Fruit fly (Drosophila melanogaster) whole organism, embryonic: ENCODE results near the gene Vdup1.

ENCODE experiments used
- Bgb ChIP-seq: fragments of 200-800 bp; sonication (Bioruptor generic); IDR thresholded peaks from 2 replicates; pipeline ENCODE4 v1.3.6; 2022; ENCODE audit warnings: missing biosample characterization, missing genetic modification characterization; ENCODE audit not compliant: partially characterized antibody
- CG14050 ChIP-seq: fragments of 200-800 bp; sonication (Bioruptor generic); IDR thresholded peaks from 3 replicates; pipeline ENCODE4 v1.3.6; 2022; ENCODE audit warnings: missing biosample characterization, missing genetic modification characterization
- CG14667 ChIP-seq: fragments of 200-800 bp; sonication (Bioruptor generic); IDR thresholded peaks from 2 replicates; pipeline ENCODE4 v1.3.6; 2022; ENCODE audit warnings: missing biosample characterization, missing genetic modification characterization
- CG14860 ChIP-seq: fragments of 200-800 bp; sonication (Bioruptor generic); IDR thresholded peaks from 3 replicates; pipeline ENCODE4 v1.3.6; 2022; ENCODE audit warnings: missing biosample characterization, missing genetic modification characterization; ENCODE audit not compliant: partially characterized antibody
- CG17912 ChIP-seq: fragments of 200-800 bp; sonication (Bioruptor generic); optimal IDR thresholded peaks from 2 replicates; lab custom pipeline; 2018; ENCODE audit warnings: missing biosample characterization, mild to moderate bottlenecking, missing genetic modification characterization
- CG18262 ChIP-seq: fragments of 200-800 bp; optimal IDR thresholded peaks from 3 replicates; lab custom pipeline; 2019; ENCODE audit warnings: missing biosample characterization, mild to moderate bottlenecking, missing genetic modification characterization, moderate library complexity
- CG2712 ChIP-seq: fragments of 200-800 bp; optimal IDR thresholded peaks from 3 replicates; lab custom pipeline; 2019; ENCODE audit warnings: missing biosample characterization, mild to moderate bottlenecking, missing genetic modification characterization, moderate library complexity
- CG31365 ChIP-seq: fragments of 200-800 bp; sonication (Bioruptor generic); optimal IDR thresholded peaks from 2 replicates; lab custom pipeline; 2018; ENCODE audit warnings: missing biosample characterization, mild to moderate bottlenecking, missing genetic modification characterization
- CG32532 ChIP-seq: fragments of 200-800 bp; sonication (Bioruptor generic); IDR thresholded peaks from 2 replicates; pipeline ENCODE4 v1.3.6; 2022; ENCODE audit warnings: missing biosample characterization, missing genetic modification characterization
- CG3726 ChIP-seq: fragments of 200-800 bp; sonication (Bioruptor generic); IDR thresholded peaks from 3 replicates; pipeline ENCODE4, ENCODE4 v1.3.6; 2022; ENCODE audit warnings: missing biosample characterization, missing genetic modification characterization
- CG6689 ChIP-seq: fragments of 200-800 bp; sonication (Bioruptor generic); IDR thresholded peaks from 2 replicates; pipeline ENCODE4 v1.3.6; 2022; ENCODE audit warnings: missing biosample characterization, missing genetic modification characterization
- CG7271 ChIP-seq: fragments of 200-800 bp; sonication (Bioruptor generic); optimal IDR thresholded peaks from 2 replicates; lab custom pipeline; 2018; ENCODE audit warnings: missing biosample characterization, mild to moderate bottlenecking, missing genetic modification characterization, moderate library complexity
- CG7357 ChIP-seq: fragments of 200-800 bp; sonication (Bioruptor generic); IDR thresholded peaks from 3 replicates; pipeline ENCODE4 v1.3.6; 2022; ENCODE audit warnings: missing biosample characterization, missing genetic modification characterization
- CG8281 ChIP-seq: fragments of 200-800 bp; sonication (Bioruptor generic); optimal IDR thresholded peaks from 2 replicates; lab custom pipeline; 2018; ENCODE audit warnings: missing biosample characterization, mild to moderate bottlenecking, missing genetic modification characterization, moderate library complexity
- CG8765 ChIP-seq: fragments of 200-800 bp; sonication (Bioruptor generic); IDR thresholded peaks from 2 replicates; pipeline ENCODE4 v1.3.6; 2022; ENCODE audit warnings: missing biosample characterization, missing genetic modification characterization
- CTCF ChIP-seq: fragments of 200-800 bp; sonication (Bioruptor generic); optimal IDR thresholded peaks from 2 replicates; lab custom pipeline; 2017; ENCODE audit warnings: missing biosample characterization, mild to moderate bottlenecking, missing genetic modification characterization, moderate library complexity
- Doc3 ChIP-seq: fragments of 200-800 bp; sonication (Bioruptor generic); IDR thresholded peaks from 3 replicates; pipeline ENCODE4 v1.3.6; 2022; ENCODE audit warnings: missing biosample characterization, missing genetic modification characterization; ENCODE audit not compliant: partially characterized antibody
- Dref ChIP-seq: fragments of 200-800 bp; sonication (Bioruptor generic); IDR thresholded peaks from 2 replicates; pipeline ENCODE4 v1.3.6; 2022; ENCODE audit warnings: missing biosample characterization, missing genetic modification characterization
- HHEX ChIP-seq: fragments of 200-800 bp; sonication (Bioruptor generic); optimal IDR thresholded peaks from 3 replicates; lab custom pipeline; 2017; ENCODE audit warnings: missing biosample characterization, mild to moderate bottlenecking, missing genetic modification characterization, missing genetic modification reagents
- Lim3 ChIP-seq: fragments of 200-800 bp; sonication (Bioruptor generic); IDR thresholded peaks from 2 replicates; pipeline ENCODE4 v1.3.6; 2022; ENCODE audit warnings: missing biosample characterization, missing genetic modification characterization
- Mes4 ChIP-seq: fragments of 200-800 bp; sonication (Bioruptor generic); optimal IDR thresholded peaks from 2 replicates; lab custom pipeline; 2016; ENCODE audit warnings: missing biosample characterization, missing genetic modification characterization
- NfI ChIP-seq: fragments of 200-800 bp; sonication (Bioruptor generic); optimal IDR thresholded peaks from 3 replicates; lab custom pipeline; 2018; ENCODE audit warnings: missing biosample characterization, mild to moderate bottlenecking, missing genetic modification characterization, moderate library complexity
- Optix ChIP-seq: fragments of 200-800 bp; sonication (Bioruptor generic); IDR thresholded peaks from 3 replicates; pipeline ENCODE4 v1.3.6; 2022; ENCODE audit warnings: missing biosample characterization, missing genetic modification characterization
- TFAM ChIP-seq: fragments of 200-800 bp; sonication (Bioruptor generic); optimal IDR thresholded peaks from 2 replicates; lab custom pipeline; 2017; ENCODE audit warnings: missing biosample characterization, missing genetic modification characterization, inconsistent platforms
- chinmo ChIP-seq: fragments of 200-800 bp; sonication (Bioruptor generic); IDR thresholded peaks from 4 replicates; pipeline ENCODE4 v1.3.6; 2022; ENCODE audit warnings: missing biosample characterization, missing genetic modification characterization; ENCODE audit not compliant: partially characterized antibody
- dmrt11E ChIP-seq: fragments of 200-800 bp; sonication (Bioruptor generic); optimal IDR thresholded peaks from 3 replicates; lab custom pipeline; 2018; ENCODE audit warnings: missing biosample characterization, mild to moderate bottlenecking, missing genetic modification characterization, moderate library complexity
- esg ChIP-seq: fragments of 200-800 bp; sonication (Bioruptor generic); conservative IDR thresholded peaks from 2 replicates; pipeline ENCODE4 v1.3.6; 2022; ENCODE audit warnings: missing biosample characterization, missing genetic modification characterization
- ewg ChIP-seq: fragments of 200-800 bp; sonication (Bioruptor generic); optimal IDR thresholded peaks from 3 replicates; lab custom pipeline; 2017; ENCODE audit warnings: mild to moderate bottlenecking, missing biosample characterization, missing genetic modification reagents, missing genetic modification characterization
- grn ChIP-seq: fragments of 200-800 bp; sonication (Bioruptor generic); optimal IDR thresholded peaks from 3 replicates; lab custom pipeline; 2017; ENCODE audit warnings: missing biosample characterization, missing genetic modification characterization
- gro ChIP-seq: fragments of 200-800 bp; sonication (Bioruptor generic); optimal IDR thresholded peaks from 2 replicates; lab custom pipeline; 2016; ENCODE audit warnings: missing biosample characterization, missing genetic modification characterization
- gsb-n ChIP-seq: fragments of 200-800 bp; sonication (Bioruptor generic); optimal IDR thresholded peaks from 3 replicates; lab custom pipeline; 2018; ENCODE audit warnings: missing biosample characterization, mild to moderate bottlenecking, missing genetic modification characterization
- ham ChIP-seq: fragments of 200-800 bp; sonication (Bioruptor generic); IDR thresholded peaks from 2 replicates; pipeline ENCODE4 v1.3.6; 2022; ENCODE audit warnings: missing biosample characterization, missing genetic modification characterization
- klu ChIP-seq: fragments of 200-800 bp; sonication (Bioruptor generic); IDR thresholded peaks from 2 replicates; pipeline ENCODE4 v1.3.6; 2022; ENCODE audit warnings: missing biosample characterization, missing genetic modification characterization
- knrl ChIP-seq: fragments of 200-800 bp; sonication (Bioruptor generic); IDR thresholded peaks from 3 replicates; pipeline ENCODE4 v1.3.6; 2022; ENCODE audit warnings: missing biosample characterization, missing genetic modification characterization; ENCODE audit not compliant: partially characterized antibody
- lmd ChIP-seq: fragments of 200-800 bp; sonication (Bioruptor generic); IDR thresholded peaks from 2 replicates; pipeline ENCODE4 v1.3.6; 2022; ENCODE audit warnings: missing biosample characterization, missing genetic modification characterization
- mirr ChIP-seq: fragments of 200-800 bp; sonication (Bioruptor generic); optimal IDR thresholded peaks from 3 replicates; lab custom pipeline; 2018; ENCODE audit warnings: missing biosample characterization, mild to moderate bottlenecking, missing genetic modification characterization
- pnt ChIP-seq: fragments of 200-800 bp; sonication (Bioruptor generic); optimal IDR thresholded peaks from 3 replicates; lab custom pipeline; 2016; ENCODE audit warnings: missing biosample characterization, missing genetic modification characterization
- salm ChIP-seq: fragments of 200-800 bp; sonication (Bioruptor generic); optimal IDR thresholded peaks from 2 replicates; lab custom pipeline; 2018; ENCODE audit warnings: missing biosample characterization, mild to moderate bottlenecking, missing genetic modification characterization
- sd ChIP-seq: fragments of 200-800 bp; sonication (Bioruptor generic); optimal IDR thresholded peaks from 3 replicates; lab custom pipeline; 2018; ENCODE audit warnings: missing biosample characterization, mild to moderate bottlenecking, missing genetic modification characterization, moderate library complexity
- seq ChIP-seq: fragments of 200-800 bp; sonication (Bioruptor generic); IDR thresholded peaks from 2 replicates; pipeline ENCODE4 v1.3.6; 2022; ENCODE audit warnings: missing biosample characterization, missing genetic modification characterization
- shn ChIP-seq: fragments of 200-800 bp; sonication (Bioruptor generic); optimal IDR thresholded peaks from 3 replicates; lab custom pipeline; 2016; ENCODE audit warnings: missing biosample characterization, missing genetic modification characterization
- sim ChIP-seq: fragments of 200-800 bp; sonication (Bioruptor generic); IDR thresholded peaks from 2 replicates; pipeline ENCODE4 v1.3.6; 2022; ENCODE audit warnings: missing biosample characterization, missing genetic modification characterization
- sisA ChIP-seq: fragments of 200-800 bp; sonication (Bioruptor generic); IDR thresholded peaks from 2 replicates; pipeline ENCODE4 v1.3.6; 2022; ENCODE audit warnings: missing biosample characterization, missing genetic modification characterization
- sob ChIP-seq: fragments of 200-800 bp; sonication (Bioruptor generic); IDR thresholded peaks from 2 replicates; pipeline ENCODE4 v1.3.6; 2022; ENCODE audit warnings: missing biosample characterization, missing genetic modification characterization
- sug ChIP-seq: fragments of 200-800 bp; optimal IDR thresholded peaks from 2 replicates; lab custom pipeline; 2019; ENCODE audit warnings: missing biosample characterization, mild to moderate bottlenecking, missing genetic modification characterization, moderate library complexity
- trem ChIP-seq: fragments of 200-800 bp; optimal IDR thresholded peaks from 3 replicates; lab custom pipeline; 2019; ENCODE audit warnings: missing biosample characterization, mild to moderate bottlenecking, missing genetic modification characterization, moderate library complexity
- tup ChIP-seq: fragments of 200-800 bp; sonication (Bioruptor generic); optimal IDR thresholded peaks from 2 replicates; lab custom pipeline; 2016; ENCODE audit warnings: missing biosample characterization, mild to moderate bottlenecking, missing genetic modification characterization, moderate library complexity
- twi ChIP-seq: fragments of 200-800 bp; optimal IDR thresholded peaks from 2 replicates; lab custom pipeline; 2019; ENCODE audit warnings: missing biosample characterization, mild to moderate bottlenecking, missing genetic modification characterization, moderate library complexity
- usp ChIP-seq: fragments of >200 bp; optimal IDR thresholded peaks from 2 replicates; lab custom pipeline; 2017; ENCODE audit warnings: missing biosample characterization, missing genetic modification characterization
- vnd ChIP-seq: fragments of 200-800 bp; sonication (Bioruptor generic); IDR thresholded peaks from 3 replicates; pipeline ENCODE4 v1.3.6; 2022; ENCODE audit warnings: missing biosample characterization, missing genetic modification characterization; ENCODE audit not compliant: partially characterized antibody
- zen ChIP-seq: fragments of 200-800 bp; sonication (Bioruptor generic); optimal IDR thresholded peaks from 3 replicates; lab custom pipeline; 2018; ENCODE audit warnings: missing biosample characterization, mild to moderate bottlenecking, missing genetic modification characterization, moderate library complexity

Gene Vdup1

dm6 chr3L:161833-162587, 16.8 kb downstream of the Vdup1 start (continued):
- TF ChIP-seq CG8281 (tag; lab: Kevin White, UChicago) (no peak), Dref (GFP tag; lab: Robert Waterston, UW) (no peak), ham (GFP tag; lab: Robert Waterston, UW) (no peak), zen (tag; lab: Kevin White, UChicago) (peak; percentile 79), CG7271 (tag; lab: Kevin White, UChicago) (no peak), CG14050 (no peak), CG6689 (no peak), CG14667 (GFP tag; lab: Robert Waterston, UW) (no peak), dmrt11E (no peak), usp (GFP tag; lab: Kevin White, UChicago) (no peak), CG3726 (no peak), sd (peak; percentile 33), CG18262 (no peak), CG7357 (GFP tag; lab: Robert Waterston, UW) (no peak), sim (no peak), Bgb (no peak), salm (tag; lab: Kevin White, UChicago) (no peak), CG2712 (tag; lab: Kevin White, UChicago) (no peak), HHEX (GFP tag; lab: Kevin White, UChicago) (no peak), CG17912 (GFP tag; lab: Kevin White, UChicago) (no peak), CTCF (GFP tag; lab: Kevin White, UChicago) (no peak), sug (tag; lab: Kevin White, UChicago) (peak; percentile 84), Doc3 (GFP tag; lab: Robert Waterston, UW) (no peak), chinmo (GFP tag; lab: Robert Waterston, UW) (0 out of 4 replicates have a peak, but pooled peaks have one; percentile 63), Mes4 (GFP tag; lab: Kevin White, UChicago) (no peak), lmd (GFP tag; lab: Robert Waterston, UW) (no peak), seq (GFP tag; lab: Robert Waterston, UW) (no peak), TFAM (GFP tag; lab: Kevin White, UChicago) (no peak), CG8765 (GFP tag; lab: Robert Waterston, UW) (no peak), Lim3 (GFP tag; lab: Robert Waterston, UW) (no peak), tup (GFP tag; lab: Kevin White, UChicago) (no peak), grn (GFP tag; lab: Kevin White, UChicago) (peak; percentile 86), Optix (GFP tag; lab: Robert Waterston, UW) (no peak), NfI (GFP tag; lab: Kevin White, UChicago) (no peak), gro (GFP tag; lab: Kevin White, UChicago) (no peak), knrl (no peak), mirr (GFP tag; lab: Kevin White, UChicago) (peak; percentile 68), klu (GFP tag; lab: Robert Waterston, UW) (no peak), gsb-n (tag; lab: Kevin White, UChicago) (no peak), sisA (GFP tag; lab: Robert Waterston, UW) (no peak), CG14860 (GFP tag; lab: Robert Waterston, UW) (no peak), ewg (GFP tag; lab: Kevin White, UChicago) (no peak), sob (GFP tag; lab: Robert Waterston, UW) (no peak), trem (tag; lab: Kevin White, UChicago) (no peak), esg (no peak), twi (peak; percentile 88), shn (GFP tag; lab: Kevin White, UChicago) (no peak), CG31365 (tag; lab: Kevin White, UChicago) (no peak), vnd (GFP tag; lab: Robert Waterston, UW) (0 out of 3 replicates have a peak, but pooled peaks have one; percentile 24), CG32532 (GFP tag; lab: Robert Waterston, UW) (no peak), pnt (GFP tag; lab: Kevin White, UChicago) (no peak)
